Worm (Caenorhabditis elegans) whole organism, late embryonic: ENCODE data around the gene B0334.4.
A peak's percentile ranks its signal among the peaks of the same experiment; 100 is the strongest.

Source experiments
- K02D7.2 ChIP-seq: sonication (generic microtip); optimal IDR thresholded peaks from 2 replicates; lab custom pipeline; 2017; ENCODE audit warnings: mild to moderate bottlenecking, missing genetic modification characterization, missing compliant biosample characterization
- Y22D7AL.16 ChIP-seq: sonication (generic microtip); optimal IDR thresholded peaks from 2 replicates; lab custom pipeline; 2016; ENCODE audit warnings: missing genetic modification characterization, missing compliant biosample characterization
- ceh-19 ChIP-seq: fragments of 200-800 bp; sonication (Bioruptor generic); optimal IDR thresholded peaks from 2 replicates; lab custom pipeline; 2018; ENCODE audit warnings: mild to moderate bottlenecking, missing genetic modification characterization, missing compliant biosample characterization
- ceh-31 ChIP-seq: sonication (generic microtip); optimal IDR thresholded peaks from 2 replicates; lab custom pipeline; 2016; ENCODE audit warnings: missing genetic modification characterization, missing compliant biosample characterization
- ceh-34 ChIP-seq: sonication (generic microtip); optimal IDR thresholded peaks from 2 replicates; lab custom pipeline; 2016; ENCODE audit warnings: mild to moderate bottlenecking, missing genetic modification characterization, missing compliant biosample characterization
- ceh-48 ChIP-seq: sonication (generic microtip); optimal IDR thresholded peaks from 2 replicates; lab custom pipeline; 2016; ENCODE audit warnings: missing genetic modification characterization, inconsistent platforms, missing compliant biosample characterization
- che-1 ChIP-seq: sonication (generic microtip); optimal IDR thresholded peaks from 2 replicates; lab custom pipeline; 2016; ENCODE audit warnings: mild to moderate bottlenecking, missing genetic modification characterization, missing compliant biosample characterization
- dve-1 ChIP-seq: sonication (generic microtip); optimal IDR thresholded peaks from 2 replicates; lab custom pipeline; 2017; ENCODE audit warnings: antibody characterized with exemption, mild to moderate bottlenecking, missing genetic modification characterization, missing compliant biosample characterization
- elt-2 ChIP-seq: sonication (generic microtip); optimal IDR thresholded peaks from 2 replicates; lab custom pipeline; 2016; ENCODE audit warnings: missing genetic modification reagents, missing genetic modification characterization, missing compliant biosample characterization
- eyg-1 ChIP-seq: sonication (generic microtip); optimal IDR thresholded peaks from 2 replicates; lab custom pipeline; 2016; ENCODE audit warnings: missing genotype, missing genetic modification characterization, missing compliant biosample characterization
- fax-1 ChIP-seq: sonication (generic microtip); optimal IDR thresholded peaks from 2 replicates; lab custom pipeline; 2016; ENCODE audit warnings: missing genotype, missing genetic modification characterization, missing compliant biosample characterization
- gmeb-2 ChIP-seq: sonication (generic microtip); optimal IDR thresholded peaks from 2 replicates; lab custom pipeline; 2016; ENCODE audit warnings: missing genetic modification characterization, inconsistent platforms, missing compliant biosample characterization
- hlh-13 ChIP-seq: fragments of 200-800 bp; sonication (Bioruptor generic); optimal IDR thresholded peaks from 2 replicates; lab custom pipeline; 2018; ENCODE audit warnings: mild to moderate bottlenecking, missing genetic modification characterization, missing compliant biosample characterization
- hlh-15 ChIP-seq: sonication (generic microtip); optimal IDR thresholded peaks from 2 replicates; lab custom pipeline; 2016; ENCODE audit warnings: missing genetic modification characterization, missing compliant biosample characterization
- hlh-30 ChIP-seq: sonication (generic microtip); optimal IDR thresholded peaks from 2 replicates; lab custom pipeline; 2017; ENCODE audit warnings: antibody characterized with exemption, missing genetic modification characterization, missing compliant biosample characterization; ENCODE audit not compliant: insufficient read depth
- hlh-6 ChIP-seq: sonication (generic microtip); optimal IDR thresholded peaks from 2 replicates; lab custom pipeline; 2016; ENCODE audit warnings: missing genotype, missing genetic modification characterization, missing compliant biosample characterization
- hlh-8 ChIP-seq: sonication (generic microtip); optimal IDR thresholded peaks from 2 replicates; lab custom pipeline; 2016; ENCODE audit warnings: missing genotype, missing genetic modification characterization, missing compliant biosample characterization
- lim-6 ChIP-seq: sonication (generic microtip); optimal IDR thresholded peaks from 2 replicates; lab custom pipeline; 2016; ENCODE audit warnings: missing genetic modification characterization, missing compliant biosample characterization
- lin-11 ChIP-seq: fragments of 200-800 bp; sonication (Bioruptor generic); optimal IDR thresholded peaks from 2 replicates; lab custom pipeline; 2018; ENCODE audit warnings: mild to moderate bottlenecking, missing genetic modification characterization, missing compliant biosample characterization
- mec-3 ChIP-seq: sonication (generic microtip); optimal IDR thresholded peaks from 2 replicates; lab custom pipeline; 2016; ENCODE audit warnings: borderline replicate concordance, missing genetic modification characterization, missing compliant biosample characterization
- nhr-11 ChIP-seq: fragments of 150-350 bp; optimal IDR thresholded peaks from 2 replicates; lab custom pipeline; 2014; ENCODE audit warnings: missing biosample characterization, missing genetic modification characterization
- nhr-232 ChIP-seq: sonication (generic microtip); optimal IDR thresholded peaks from 2 replicates; lab custom pipeline; 2016; ENCODE audit warnings: missing genetic modification characterization, missing compliant biosample characterization
- odd-2 ChIP-seq: sonication (generic microtip); optimal IDR thresholded peaks from 2 replicates; lab custom pipeline; 2017; ENCODE audit warnings: antibody characterized with exemption, mild to moderate bottlenecking, missing genetic modification characterization, missing compliant biosample characterization
- pat-9 ChIP-seq: fragments of 200-800 bp; sonication (Bioruptor generic); optimal IDR thresholded peaks from 2 replicates; lab custom pipeline; 2018; ENCODE audit warnings: mild to moderate bottlenecking, missing genetic modification characterization, moderate library complexity, missing compliant biosample characterization
- pax-1 ChIP-seq: fragments of 150-350 bp; optimal IDR thresholded peaks from 2 replicates; lab custom pipeline; 2014; ENCODE audit warnings: missing biosample characterization, missing genetic modification characterization
- pros-1 ChIP-seq: fragments of 150-350 bp; optimal IDR thresholded peaks from 2 replicates; lab custom pipeline; 2014; ENCODE audit warnings: missing biosample characterization, missing genetic modification reagents, missing genetic modification characterization
- ref-2 ChIP-seq: sonication (generic microtip); optimal IDR thresholded peaks from 2 replicates; lab custom pipeline; 2016; ENCODE audit warnings: missing genetic modification characterization, missing compliant biosample characterization
- rnt-1 ChIP-seq: sonication (generic microtip); optimal IDR thresholded peaks from 2 replicates; lab custom pipeline; 2016; ENCODE audit warnings: missing genetic modification characterization, missing compliant biosample characterization
- sdc-2 ChIP-seq: sonication (generic microtip); optimal IDR thresholded peaks from 2 replicates; lab custom pipeline; 2016; ENCODE audit warnings: missing genotype, missing genetic modification characterization, missing compliant biosample characterization
- sox-2 ChIP-seq: fragments of 200-800 bp; sonication (Bioruptor generic); IDR thresholded peaks from 2 replicates; pipeline ENCODE4 v1.3.6; 2022; ENCODE audit warnings: missing genetic modification reagents, missing genetic modification characterization, missing compliant biosample characterization
- sox-4 ChIP-seq: sonication (generic microtip); optimal IDR thresholded peaks from 2 replicates; lab custom pipeline; 2017; ENCODE audit warnings: mild to moderate bottlenecking, missing genetic modification characterization, inconsistent platforms, missing compliant biosample characterization
- syd-9 ChIP-seq: sonication (generic microtip); optimal IDR thresholded peaks from 2 replicates; lab custom pipeline; 2016; ENCODE audit warnings: mild to moderate bottlenecking, missing genetic modification characterization, moderate library complexity, missing compliant biosample characterization
- tbx-2 ChIP-seq: sonication (generic microtip); optimal IDR thresholded peaks from 2 replicates; lab custom pipeline; 2016; ENCODE audit warnings: missing genetic modification characterization, missing compliant biosample characterization
- tbx-7 ChIP-seq: sonication (generic microtip); optimal IDR thresholded peaks from 2 replicates; lab custom pipeline; 2016; ENCODE audit warnings: missing genotype, missing genetic modification characterization, missing compliant biosample characterization
- ttx-3 ChIP-seq: sonication (generic microtip); optimal IDR thresholded peaks from 2 replicates; lab custom pipeline; 2016; ENCODE audit warnings: missing genetic modification reagents, missing genetic modification characterization, missing compliant biosample characterization
- unc-42 ChIP-seq: sonication (generic microtip); optimal IDR thresholded peaks from 2 replicates; lab custom pipeline; 2016; ENCODE audit warnings: missing genotype, missing genetic modification characterization, missing compliant biosample characterization
- unc-86 ChIP-seq: sonication (generic microtip); optimal IDR thresholded peaks from 2 replicates; lab custom pipeline; 2016; ENCODE audit warnings: missing genetic modification characterization, missing compliant biosample characterization

B0334.4 gene

DNA sequence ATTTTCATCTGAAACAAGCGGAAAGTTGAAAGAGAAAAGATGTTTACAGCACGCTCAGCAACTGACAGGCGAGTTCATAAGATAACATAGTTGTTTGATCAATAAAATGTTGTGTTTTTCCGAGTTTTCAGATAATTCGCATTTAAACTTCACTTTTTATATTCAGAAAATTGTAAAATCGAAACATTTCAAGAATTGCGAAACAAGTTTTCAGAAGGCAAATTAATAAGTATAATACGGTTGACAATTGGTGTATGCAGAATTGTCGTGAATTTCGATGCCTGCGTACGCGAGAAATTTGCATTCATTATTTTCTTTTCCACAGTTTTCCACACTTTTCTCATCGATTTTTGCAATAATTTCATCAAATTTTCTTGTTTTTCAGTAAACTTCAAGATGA lies at the start of gene B0334.4, which contains the start of gene ooc-3:
TSS of gene B0334.4 (plus strand) at position 386 of the 400 bp plus-strand sequence.
TSS of gene ooc-3 (minus strand) at position 15 of the 400 bp plus-strand sequence.
- TF ChIP-seq unc-42 (tag; lab: Kevin White, UChicago) (peak; percentile 70), gmeb-2 (tag; lab: Kevin White, UChicago) (no peak)

DNA sequence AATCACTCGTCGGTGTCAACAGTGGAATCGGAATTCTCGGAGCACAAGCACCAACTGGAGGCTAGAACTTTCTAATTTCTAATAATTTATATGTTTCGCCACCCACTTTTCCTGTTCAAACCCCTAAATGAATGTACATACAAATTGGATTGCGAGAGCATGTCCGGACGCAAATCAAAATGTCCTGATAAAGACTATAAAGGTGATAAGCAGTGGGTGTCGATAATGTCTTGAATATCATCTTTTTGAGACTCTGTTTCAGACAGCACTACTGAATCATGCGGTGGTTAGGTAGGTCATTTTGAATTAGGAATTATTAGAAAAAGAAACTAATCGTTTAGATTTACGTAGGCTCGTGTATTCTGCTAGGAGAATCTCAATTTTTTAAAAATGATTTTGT lies 46.7 kb upstream of the B0334.4 start, which contains the start of gene W02B12.1:
TSS of gene W02B12.1 (plus strand) at position 269 of the 400 bp plus-strand sequence.
- peak; percentile 40 for TF ChIP-seq elt-2 (tag; lab: Kevin White, UChicago)
- no peak for TF ChIP-seq dve-1
- no peak for TF ChIP-seq ceh-34

DNA sequence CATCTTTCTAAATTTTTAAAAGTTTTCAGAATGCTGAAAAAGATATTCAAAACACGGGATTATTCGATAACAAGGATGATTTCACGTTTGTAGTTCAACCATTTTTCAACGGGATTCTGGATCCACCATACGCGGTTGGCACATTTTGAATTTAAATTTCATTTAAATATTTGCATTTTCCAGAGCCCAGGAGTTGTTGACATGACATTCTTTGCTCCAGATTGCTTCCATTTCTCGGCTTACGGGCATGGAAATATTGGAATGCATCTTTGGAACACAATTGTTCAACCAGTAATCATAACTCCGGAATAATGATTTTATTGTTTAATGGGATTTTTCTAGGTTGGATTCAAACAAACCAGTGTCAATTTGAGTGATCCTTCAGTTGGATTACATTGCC lies 44.6 kb upstream of the B0334.4 start:
- TF ChIP-seq Y22D7AL.16 (tag; lab: Kevin White, UChicago) (no peak), odd-2 (tag; lab: Kevin White, UChicago) (no peak), sox-4 (tag; lab: Kevin White, UChicago) (no peak), hlh-8 (tag; lab: Kevin White, UChicago) (no peak), syd-9 (tag; lab: Kevin White, UChicago) (no peak), sdc-2 (tag; lab: Kevin White, UChicago) (no peak), ceh-19 (GFP tag; lab: Kevin White, UChicago) (no peak), ref-2 (tag; lab: Kevin White, UChicago) (no peak), ceh-48 (no peak), hlh-15 (tag; lab: Kevin White, UChicago) (no peak)

DNA sequence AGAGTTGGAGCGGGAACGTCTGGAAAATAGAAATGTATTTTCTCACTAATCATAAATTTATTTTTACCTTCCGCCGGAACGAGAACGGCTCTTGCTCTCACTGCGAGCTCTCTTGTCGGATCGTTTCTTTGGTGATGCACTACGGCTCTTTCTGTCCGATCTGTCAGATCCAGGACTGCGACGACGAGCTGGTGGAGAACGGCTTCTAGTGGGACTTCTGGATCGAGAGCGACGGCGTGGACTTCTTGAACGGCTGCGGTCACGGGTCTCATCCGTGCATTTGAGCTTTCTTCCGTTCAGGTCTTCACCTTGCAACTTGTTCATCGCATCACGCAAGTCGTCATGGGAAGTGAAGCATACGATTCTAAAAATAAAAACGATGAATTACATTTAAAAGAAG lies 43.8 kb upstream of the B0334.4 start:
- TF ChIP-seq nhr-232 (no peak), ref-2 (tag; lab: Kevin White, UChicago) (no peak), mec-3 (tag; lab: Kevin White, UChicago) (no peak), lin-11 (no peak), rnt-1 (tag; lab: Kevin White, UChicago) (no peak), hlh-30 (tag; lab: Kevin White, UChicago) (no peak), odd-2 (tag; lab: Kevin White, UChicago) (no peak), tbx-2 (tag; lab: Kevin White, UChicago) (no peak)

DNA sequence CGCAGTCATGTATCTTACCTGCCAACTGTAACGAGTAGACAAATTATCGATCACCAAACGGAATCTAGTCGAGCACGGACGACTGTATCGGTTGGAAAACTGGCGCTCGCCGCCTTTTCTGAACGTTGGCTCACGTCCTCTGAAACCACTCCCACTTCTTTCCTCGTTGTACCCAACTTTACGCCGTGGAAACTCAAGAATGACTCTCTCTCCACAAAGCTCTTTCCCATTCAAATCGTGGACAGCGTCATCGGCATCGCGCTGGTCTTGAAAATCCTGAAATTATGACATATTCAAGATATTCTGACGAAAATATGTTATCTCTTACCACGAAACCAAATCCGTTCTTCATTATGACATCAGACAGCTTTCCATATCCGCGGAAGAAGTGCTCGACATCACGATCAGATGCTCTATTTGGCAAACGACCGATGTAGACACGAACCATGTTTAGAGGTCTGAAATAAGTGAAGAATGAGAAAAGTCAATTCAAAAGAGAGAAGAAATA lies 42.9 kb upstream of the B0334.4 start, which contains the start of gene rsp-2:
TSS of gene rsp-2 (minus strand) at position 458 of the 508 bp plus-strand sequence.
- TF ChIP-seq nhr-11 (tag; lab: Kevin White, UChicago) (no peak), eyg-1 (tag; lab: Kevin White, UChicago) (no peak), pros-1 (tag; lab: Kevin White, UChicago) (no peak), unc-42 (tag; lab: Kevin White, UChicago) (no peak), hlh-6 (tag; lab: Kevin White, UChicago) (no peak), ceh-31 (tag; lab: Kevin White, UChicago) (no peak), lim-6 (no peak), hlh-15 (tag; lab: Kevin White, UChicago) (no peak), mec-3 (tag; lab: Kevin White, UChicago) (no peak), pax-1 (tag; lab: Kevin White, UChicago) (no peak), dve-1 (no peak), unc-86 (tag; lab: Kevin White, UChicago) (no peak), tbx-7 (tag; lab: Kevin White, UChicago) (no peak), hlh-13 (GFP tag; lab: Kevin White, UChicago) (no peak), che-1 (no peak), pat-9 (no peak), sox-2 (GFP tag; lab: Robert Waterston, UW) (no peak), ttx-3 (tag; lab: Kevin White, UChicago) (no peak), K02D7.2 (no peak), fax-1 (tag; lab: Kevin White, UChicago) (no peak)
